Worm (Caenorhabditis elegans) whole organism, mixed stage, embryonic: Measurements from ENCODE around the gene lgx-1.

Experiments used
- bed-3 ChIP-seq: fragments of 200-800 bp; sonication (Bioruptor generic); optimal IDR thresholded peaks from 3 replicates; lab custom pipeline; 2018; ENCODE audit warnings: mild to moderate bottlenecking, missing genetic modification characterization, moderate library complexity, missing compliant biosample characterization
- blmp-1 ChIP-seq: fragments of 150-350 bp; optimal IDR thresholded peaks from 2 replicates; lab custom pipeline; 2014; ENCODE audit warnings: missing biosample characterization, missing genetic modification characterization
- ceh-39 ChIP-seq: fragments of 150-350 bp; optimal IDR thresholded peaks from 2 replicates; lab custom pipeline; 2014; ENCODE audit warnings: missing biosample characterization, missing genetic modification characterization
- ceh-43 ChIP-seq: fragments of 200-800 bp; sonication (Bioruptor generic); optimal IDR thresholded peaks from 2 replicates; lab custom pipeline; 2018; ENCODE audit warnings: mild to moderate bottlenecking, missing genetic modification characterization, moderate library complexity, missing compliant biosample characterization
- ceh-83 ChIP-seq: fragments of 200-800 bp; sonication (Bioruptor generic); optimal IDR thresholded peaks from 2 replicates; lab custom pipeline; 2018; ENCODE audit warnings: mild to moderate bottlenecking, missing genetic modification characterization, missing compliant biosample characterization
- ces-1 ChIP-seq: fragments of 150-350 bp; optimal IDR thresholded peaks from 2 replicates; lab custom pipeline; 2014; ENCODE audit warnings: missing biosample characterization, missing genetic modification reagents, missing genetic modification characterization
- cnd-1 ChIP-seq: fragments of 200-800 bp; sonication (Bioruptor generic); optimal IDR thresholded peaks from 2 replicates; lab custom pipeline; 2018; ENCODE audit warnings: mild to moderate bottlenecking, missing genetic modification characterization, missing compliant biosample characterization
- elt-1 ChIP-seq: sonication (generic microtip); optimal IDR thresholded peaks from 2 replicates; lab custom pipeline; 2017; ENCODE audit warnings: missing genetic modification characterization, mild to moderate bottlenecking, missing compliant biosample characterization, antibody characterized with exemption, moderate library complexity, borderline replicate concordance; ENCODE audit not compliant: insufficient read depth
- elt-3 ChIP-seq: fragments of 150-350 bp; optimal IDR thresholded peaks from 2 replicates; lab custom pipeline; 2014; ENCODE audit warnings: missing biosample characterization, missing genetic modification characterization
- flh-1 ChIP-seq: fragments of 200-800 bp; sonication (Bioruptor generic); optimal IDR thresholded peaks from 2 replicates; lab custom pipeline; 2018; ENCODE audit warnings: mild to moderate bottlenecking, missing genetic modification characterization, moderate library complexity, missing compliant biosample characterization
- ham-2 ChIP-seq: fragments of 200-800 bp; sonication (Bioruptor generic); optimal IDR thresholded peaks from 2 replicates; lab custom pipeline; 2018; ENCODE audit warnings: mild to moderate bottlenecking, missing genetic modification characterization, missing compliant biosample characterization
- hlh-1 ChIP-seq: fragments of 150-350 bp; optimal IDR thresholded peaks from 2 replicates; lab custom pipeline; 2014; ENCODE audit warnings: missing biosample characterization, missing genetic modification reagents, missing genetic modification characterization
- lin-32 ChIP-seq: fragments of 200-800 bp; sonication (Bioruptor generic); optimal IDR thresholded peaks from 2 replicates; lab custom pipeline; 2018; ENCODE audit warnings: mild to moderate bottlenecking, missing genetic modification characterization, missing compliant biosample characterization
- mab-5 ChIP-seq: fragments of 150-350 bp; optimal IDR thresholded peaks from 2 replicates; lab custom pipeline; 2014; ENCODE audit warnings: missing biosample characterization, missing genetic modification characterization
- mep-1 ChIP-seq: fragments of 150-350 bp; optimal IDR thresholded peaks from 2 replicates; lab custom pipeline; 2017; ENCODE audit warnings: missing biosample characterization, missing genetic modification reagents, missing genetic modification characterization, inconsistent platforms
- mls-2 ChIP-seq: sonication (generic microtip); optimal IDR thresholded peaks from 2 replicates; lab custom pipeline; 2016; ENCODE audit warnings: mild to moderate bottlenecking, missing genetic modification characterization, moderate library complexity, missing compliant biosample characterization
- nhr-12 ChIP-seq: fragments of 150-350 bp; optimal IDR thresholded peaks from 2 replicates; lab custom pipeline; 2014; ENCODE audit warnings: missing biosample characterization, missing genetic modification characterization
- nhr-2 ChIP-seq: fragments of 150-350 bp; optimal IDR thresholded peaks from 2 replicates; lab custom pipeline; 2014; ENCODE audit warnings: missing biosample characterization, missing genetic modification characterization
- nhr-237 ChIP-seq: fragments of 150-350 bp; optimal IDR thresholded peaks from 2 replicates; lab custom pipeline; 2014; ENCODE audit warnings: missing biosample characterization, missing genetic modification characterization
- nhr-28 ChIP-seq: fragments of 150-350 bp; optimal IDR thresholded peaks from 2 replicates; lab custom pipeline; 2014; ENCODE audit warnings: missing biosample characterization, missing genetic modification characterization
- pha-4 ChIP-seq: fragments of 150-350 bp; optimal IDR thresholded peaks from 2 replicates; lab custom pipeline; 2018; ENCODE audit warnings: missing biosample characterization, missing genetic modification reagents, missing genetic modification characterization
- sem-2 ChIP-seq: fragments of 200-800 bp; sonication (Bioruptor generic); optimal IDR thresholded peaks from 2 replicates; lab custom pipeline; 2018; ENCODE audit warnings: mild to moderate bottlenecking, missing genetic modification characterization, missing compliant biosample characterization
- snpc-4 ChIP-seq: fragments of 150-350 bp; optimal IDR thresholded peaks from 2 replicates; lab custom pipeline; 2014; ENCODE audit warnings: missing biosample characterization, missing genetic modification characterization
- sptf-1 ChIP-seq: sonication (generic microtip); optimal IDR thresholded peaks from 2 replicates; lab custom pipeline; 2017; ENCODE audit warnings: mild to moderate bottlenecking, missing genetic modification characterization, moderate library complexity, missing compliant biosample characterization
- tbx-8 ChIP-seq: fragments of 200-800 bp; sonication (Bioruptor generic); optimal IDR thresholded peaks from 2 replicates; lab custom pipeline; 2018; ENCODE audit warnings: mild to moderate bottlenecking, missing genetic modification characterization, moderate library complexity, missing compliant biosample characterization
- unc-120 ChIP-seq: sonication (generic microtip); optimal IDR thresholded peaks from 2 replicates; lab custom pipeline; 2017; ENCODE audit warnings: missing genetic modification characterization, missing compliant biosample characterization; ENCODE audit not compliant: poor library complexity, severe bottlenecking
- unc-39 ChIP-seq: fragments of 150-350 bp; optimal IDR thresholded peaks from 2 replicates; lab custom pipeline; 2014; ENCODE audit warnings: missing biosample characterization, missing genetic modification characterization
- unc-62 ChIP-seq: fragments of 150-350 bp; optimal IDR thresholded peaks from 2 replicates; lab custom pipeline; 2014; ENCODE audit warnings: missing biosample characterization, missing genetic modification reagents, missing genetic modification characterization
- zip-8 ChIP-seq: fragments of 150-350 bp; optimal IDR thresholded peaks from 2 replicates; lab custom pipeline; 2014; ENCODE audit warnings: missing biosample characterization, missing genetic modification characterization

Gene lgx-1

DNA sequence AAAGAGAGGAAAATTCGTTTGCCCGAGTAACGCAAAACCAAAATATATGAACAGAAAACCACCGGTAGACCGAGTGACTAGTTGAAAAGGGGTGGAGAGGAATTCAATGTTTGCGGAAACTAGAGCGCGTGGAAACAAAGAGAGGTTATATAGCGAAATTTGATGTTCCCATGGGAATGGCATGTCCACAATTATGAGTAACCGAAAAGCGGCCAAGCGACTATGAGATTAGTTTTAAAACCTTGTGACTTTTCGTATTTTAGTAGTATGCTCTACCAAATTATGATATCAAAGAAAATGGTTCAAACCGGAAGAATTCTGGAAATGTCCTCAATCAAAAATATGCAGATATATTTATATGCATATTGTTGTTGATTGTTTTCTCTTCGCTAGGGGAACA, 25.6 kb downstream of the lgx-1 start:
- TF ChIP-seq pha-4 (tag; lab: Kevin White, UChicago), result no peak
- TF ChIP-seq elt-3, result no peak
- TF ChIP-seq ces-1, result peak; percentile 35
- no peak for TF ChIP-seq nhr-2 (tag; lab: Kevin White, UChicago)
- TF ChIP-seq nhr-237 (tag; lab: Kevin White, UChicago), result no peak

DNA sequence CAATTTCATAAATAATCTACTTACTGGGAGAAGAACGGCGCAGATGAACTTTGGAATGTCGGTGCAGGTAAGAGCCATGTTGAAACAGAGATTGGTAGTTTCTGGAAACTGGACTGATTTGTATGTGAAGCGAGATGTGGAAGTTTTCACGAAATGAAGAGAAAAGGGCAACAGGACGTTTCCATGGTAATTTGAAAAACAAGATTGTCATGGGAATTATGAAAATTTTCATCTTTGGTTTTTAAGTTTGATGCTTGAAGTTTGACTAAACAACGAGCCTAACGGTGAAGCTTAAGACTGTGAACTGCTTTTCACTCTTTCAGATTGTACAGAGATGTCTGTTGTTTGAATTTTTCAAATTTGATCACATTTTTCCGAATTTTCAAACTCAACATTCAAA, 26.1 kb downstream of the lgx-1 start, which contains the start of gene T23F2.3:
Gene T23F2.3 (minus strand): TSS at position 101 of the 400 bp plus-strand sequence.
- TF ChIP-seq flh-1, result no peak
- TF ChIP-seq ceh-83 (GFP tag; lab: Kevin White, UChicago), result no peak
- no peak for TF ChIP-seq ham-2 (GFP tag; lab: Kevin White, UChicago)
- no peak for TF ChIP-seq mls-2 (tag; lab: Kevin White, UChicago)
- TF ChIP-seq bed-3 (GFP tag; lab: Kevin White, UChicago), result no peak

DNA sequence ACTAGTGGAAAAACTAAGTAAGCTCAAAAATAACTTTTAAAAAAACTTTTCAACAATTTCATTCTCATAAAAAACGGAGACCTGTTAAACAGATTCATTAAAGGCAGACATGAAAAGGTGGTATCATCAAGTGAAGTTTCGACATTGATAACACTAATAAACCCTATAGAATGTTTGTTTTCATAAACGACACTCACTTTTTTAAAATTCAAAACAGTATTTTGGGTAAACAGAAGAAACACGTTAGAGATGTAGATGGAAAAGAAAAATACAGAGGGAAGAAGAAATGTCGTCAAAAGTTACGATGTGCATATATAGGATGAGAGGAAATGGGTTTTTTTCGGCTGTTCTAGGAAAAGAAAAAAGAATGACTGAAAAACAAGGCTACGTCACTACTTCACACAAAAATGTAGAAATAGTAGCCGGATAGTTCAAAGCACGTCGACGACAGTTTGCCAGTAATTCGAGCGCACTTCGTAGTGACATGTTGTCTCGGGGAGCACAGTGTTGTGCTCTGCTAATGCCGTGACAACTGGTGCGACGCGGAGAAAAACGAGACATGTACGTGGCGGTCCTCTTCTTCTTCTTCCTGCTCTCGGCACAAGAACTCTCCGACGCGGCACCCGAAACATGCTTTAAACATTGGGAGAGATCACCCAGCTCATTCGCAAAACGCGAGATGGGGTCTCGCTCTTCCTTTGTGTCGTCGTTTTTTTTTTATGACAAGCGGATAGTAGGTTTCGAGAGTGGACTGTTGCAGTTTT, 29.0 kb downstream of the lgx-1 start:
- no peak for TF ChIP-seq unc-39
- TF ChIP-seq hlh-1, result peak; percentile 63

DNA sequence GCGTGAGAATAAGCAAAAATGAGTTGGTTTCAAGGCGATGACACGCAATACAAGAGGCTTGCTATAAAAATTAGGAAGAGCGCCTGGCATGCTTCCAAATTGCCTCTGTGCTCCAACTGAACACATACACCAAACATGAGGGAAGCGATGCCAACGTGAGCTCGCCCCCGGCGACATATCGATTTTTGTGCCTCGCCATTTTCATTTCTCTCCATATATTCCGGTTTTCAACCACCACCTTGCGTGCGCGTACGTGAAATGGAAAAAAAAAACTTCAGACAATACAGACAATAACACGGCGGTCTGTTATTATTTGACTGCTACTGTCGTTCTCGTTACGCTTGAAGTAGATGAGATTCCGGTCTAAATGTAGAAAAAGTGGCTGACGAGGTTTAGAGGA, 30.4 kb downstream of the lgx-1 start:
- TF ChIP-seq unc-39 (no peak), tbx-8 (GFP tag; lab: Kevin White, UChicago) (no peak), unc-62 (GFP tag; lab: Kevin White, UChicago) (no peak), nhr-237 (tag; lab: Kevin White, UChicago) (no peak), mab-5 (no peak), elt-1 (no peak), sem-2 (GFP tag; lab: Kevin White, UChicago) (no peak)

DNA sequence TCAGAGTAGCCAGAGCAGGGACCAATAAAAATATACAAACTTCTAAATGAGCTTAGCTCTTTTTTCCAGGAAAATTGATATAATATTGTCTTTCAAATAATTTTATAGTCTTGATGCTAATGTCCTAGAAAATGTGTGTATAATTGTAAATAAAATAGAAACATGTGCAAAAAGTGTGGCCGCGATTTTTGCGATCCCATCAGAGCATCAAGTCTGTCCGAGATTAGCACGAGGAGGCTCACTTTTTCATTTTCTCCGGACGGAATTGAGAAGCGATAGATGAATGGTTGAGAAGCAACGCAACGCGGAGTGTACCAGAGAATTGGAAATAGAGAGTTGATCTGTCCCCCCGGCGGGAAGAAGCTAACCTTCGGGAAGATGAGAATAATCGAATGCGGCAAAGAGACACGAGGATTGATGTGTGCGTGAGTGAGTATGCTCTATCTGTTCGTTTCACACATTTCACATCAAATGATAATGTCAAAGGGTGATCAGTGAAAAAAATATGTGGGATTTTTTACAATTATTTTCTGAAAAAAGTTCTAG, 31.8 kb downstream of the lgx-1 start:
- TF ChIP-seq nhr-2 (tag; lab: Kevin White, UChicago) (no peak), zip-8 (tag; lab: Kevin White, UChicago) (no peak), unc-62 (GFP tag; lab: Kevin White, UChicago) (peak; percentile 64), unc-120 (tag; lab: Kevin White, UChicago) (peak; percentile 57), ceh-39 (tag; lab: Kevin White, UChicago) (no peak), nhr-12 (no peak), snpc-4 (no peak)

DNA sequence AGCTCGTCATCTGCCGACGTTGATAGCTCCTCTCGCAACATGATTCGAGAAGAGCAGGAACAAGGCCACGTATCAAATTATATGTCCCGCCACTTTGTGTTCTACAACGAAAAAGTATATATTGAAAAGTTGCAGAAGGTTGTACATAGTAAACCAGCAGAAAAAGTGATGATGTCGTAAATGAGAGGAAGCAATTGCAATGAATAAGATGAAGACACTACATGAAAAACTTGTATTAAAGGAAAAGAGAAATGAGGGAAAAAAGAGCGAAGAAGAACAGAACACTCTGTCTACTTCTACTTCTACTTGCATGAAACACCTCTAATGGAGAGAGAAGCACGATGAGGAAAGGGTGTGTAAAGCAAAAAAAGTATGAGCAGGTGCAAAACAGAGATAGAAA, 33.2 kb downstream of the lgx-1 start, which contains the start of gene T23F2.2:
Gene T23F2.2 (minus strand): TSS at position 101 of the 400 bp plus-strand sequence.
- TF ChIP-seq nhr-237 (tag; lab: Kevin White, UChicago), result no peak
- no peak for TF ChIP-seq ceh-43 (GFP tag; lab: Kevin White, UChicago)
- no peak for TF ChIP-seq bed-3 (GFP tag; lab: Kevin White, UChicago)
- no peak for TF ChIP-seq sptf-1 (tag; lab: Kevin White, UChicago)
- no peak for TF ChIP-seq nhr-12
- no peak for TF ChIP-seq cnd-1
- TF ChIP-seq mls-2 (tag; lab: Kevin White, UChicago), result no peak

DNA sequence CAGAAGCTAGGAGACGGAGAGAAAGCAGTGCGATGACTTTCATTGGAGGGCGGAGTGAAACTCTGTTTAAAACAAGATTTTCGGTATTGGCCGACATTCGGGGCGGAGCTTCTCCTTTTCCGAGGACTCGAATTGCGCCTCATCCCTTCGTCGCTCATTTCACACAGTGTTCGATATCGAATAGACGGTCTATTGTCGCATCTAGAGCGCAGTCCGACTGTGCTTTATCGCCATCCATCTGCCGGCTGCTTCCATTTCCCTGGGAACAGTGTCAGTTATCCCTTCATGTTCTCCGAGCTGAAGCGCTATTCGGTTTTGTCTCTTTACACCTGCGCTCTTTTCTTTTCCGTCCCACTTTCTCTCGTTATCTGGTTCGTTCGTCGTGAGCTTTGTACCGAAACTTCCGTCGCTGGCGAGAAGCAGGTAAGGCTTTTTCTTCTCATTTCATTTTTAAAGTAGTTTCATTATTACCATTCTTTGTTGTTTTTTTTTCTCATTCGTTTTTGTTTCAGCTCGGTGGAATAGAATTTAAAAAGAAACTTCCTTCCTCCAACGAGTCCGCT, 45.4 kb downstream of the lgx-1 start, which contains the start of the genes bus-8A and bus-8B:
Gene bus-8A (plus strand): TSS at position 96 of the 563 bp plus-strand sequence.
Gene bus-8B (plus strand): TSS at position 513 of the 563 bp plus-strand sequence.
- TF ChIP-seq nhr-28 (tag; lab: Kevin White, UChicago) (no peak), lin-32 (GFP tag; lab: Kevin White, UChicago) (no peak), unc-39 (no peak), mep-1 (tag; lab: Kevin White, UChicago) (no peak), blmp-1 (tag; lab: Kevin White, UChicago) (no peak), elt-3 (no peak), bed-3 (GFP tag; lab: Kevin White, UChicago) (no peak), tbx-8 (GFP tag; lab: Kevin White, UChicago) (no peak), flh-1 (no peak), ceh-43 (GFP tag; lab: Kevin White, UChicago) (no peak)
